Worm (Caenorhabditis elegans) whole organism, early embryonic: ENCODE measurements around the gene calu-1.

Source experiments
- B0310.2 ChIP-seq: sonication (generic microtip); optimal IDR thresholded peaks from 2 replicates; lab custom pipeline; 2016; ENCODE audit warnings: mild to moderate bottlenecking, missing genetic modification characterization, missing compliant biosample characterization
- F13C5.2 ChIP-seq: sonication (generic microtip); optimal IDR thresholded peaks from 2 replicates; lab custom pipeline; 2017; ENCODE audit warnings: mild to moderate bottlenecking, missing genetic modification characterization, inconsistent platforms, missing compliant biosample characterization
- aly-1 ChIP-seq: sonication (generic microtip); optimal IDR thresholded peaks from 2 replicates; lab custom pipeline; 2016; ENCODE audit warnings: missing genetic modification characterization, missing compliant biosample characterization
- ama-1 ChIP-seq: fragments of 150-350 bp; optimal IDR thresholded peaks from 2 replicates; lab custom pipeline; 2014
- ceh-13 ChIP-seq: fragments of 200-800 bp; sonication (Bioruptor generic); optimal IDR thresholded peaks from 2 replicates; lab custom pipeline; 2018; ENCODE audit warnings: mild to moderate bottlenecking, missing genetic modification characterization, missing compliant biosample characterization
- ceh-36 ChIP-seq: sonication (generic microtip); optimal IDR thresholded peaks from 2 replicates; lab custom pipeline; 2016; ENCODE audit warnings: missing genetic modification characterization, inconsistent platforms, missing compliant biosample characterization
- ets-7 ChIP-seq: sonication (generic microtip); optimal IDR thresholded peaks from 2 replicates; lab custom pipeline; 2016; ENCODE audit warnings: missing genotype, missing genetic modification characterization, missing compliant biosample characterization
- flt-1 ChIP-seq: fragments of 200-800 bp; sonication (Bioruptor generic); IDR thresholded peaks from 2 replicates; pipeline ENCODE4 v1.3.6; 2022; ENCODE audit warnings: missing genetic modification characterization, missing compliant biosample characterization
- hmbx-1 ChIP-seq: sonication (generic microtip); optimal IDR thresholded peaks from 2 replicates; lab custom pipeline; 2016; ENCODE audit warnings: mild to moderate bottlenecking, missing genetic modification characterization, missing compliant biosample characterization
- hmg-4 ChIP-seq: fragments of 200-800 bp; sonication (Bioruptor generic); optimal IDR thresholded peaks from 2 replicates; lab custom pipeline; 2018; ENCODE audit warnings: mild to moderate bottlenecking, missing genetic modification characterization, missing compliant biosample characterization
- hnd-1 ChIP-seq: sonication (generic microtip); optimal IDR thresholded peaks from 2 replicates; lab custom pipeline; 2016; ENCODE audit warnings: missing genetic modification characterization, missing compliant biosample characterization
- pes-1 ChIP-seq: fragments of 200-800 bp; sonication (Bioruptor generic); IDR thresholded peaks from 2 replicates; pipeline ENCODE4 v1.3.6; 2022; ENCODE audit warnings: missing genetic modification reagents, missing genetic modification characterization, missing compliant biosample characterization
- scrt-1 ChIP-seq: fragments of 200-800 bp; sonication (Bioruptor generic); IDR thresholded peaks from 2 replicates; pipeline ENCODE4 v1.3.6; 2022; ENCODE audit warnings: missing genetic modification characterization, missing compliant biosample characterization
- sea-1 ChIP-seq: fragments of 200-800 bp; sonication (Bioruptor generic); conservative IDR thresholded peaks from 2 replicates; pipeline ENCODE4 v1.3.6; 2022; ENCODE audit warnings: missing genetic modification characterization, missing compliant biosample characterization
- tbx-11 ChIP-seq: fragments of 200-800 bp; sonication (Bioruptor generic); IDR thresholded peaks from 2 replicates; pipeline ENCODE4 v1.3.6; 2022; ENCODE audit warnings: missing genetic modification characterization, missing compliant biosample characterization
- tbx-37 ChIP-seq: fragments of 200-800 bp; sonication (Bioruptor generic); conservative IDR thresholded peaks from 2 replicates; pipeline ENCODE4 v1.3.6; 2022; ENCODE audit warnings: missing genetic modification reagents, missing genetic modification characterization, missing compliant biosample characterization
- tra-4 ChIP-seq: sonication (generic microtip); optimal IDR thresholded peaks from 2 replicates; lab custom pipeline; 2017; ENCODE audit warnings: missing genetic modification characterization, missing compliant biosample characterization

calu-1 gene

DNA sequence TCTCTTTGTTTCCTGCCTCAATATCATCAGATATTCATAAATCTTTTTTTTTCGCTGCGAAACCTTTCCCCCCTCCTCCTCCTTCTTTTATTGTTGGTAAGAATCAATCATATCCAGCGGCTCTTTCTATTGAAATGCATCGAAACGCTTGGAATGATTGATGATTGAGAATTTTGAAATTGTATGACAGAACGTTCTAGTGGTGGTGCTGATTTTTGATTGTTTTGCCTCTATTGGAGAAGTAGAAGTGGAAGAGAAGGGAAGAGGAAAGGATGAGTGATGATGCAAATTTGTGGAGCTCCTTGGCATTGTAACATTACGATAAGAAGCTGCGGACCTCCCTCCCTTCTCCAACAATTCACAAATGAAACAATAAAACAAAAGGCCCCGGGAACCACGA is 5.1 kb downstream of the calu-1 start:
- TF ChIP-seq hnd-1 (tag; lab: Kevin White, UChicago) (no peak), tra-4 (no peak), ets-7 (tag; lab: Kevin White, UChicago) (no peak), hmg-4 (GFP tag; lab: Kevin White, UChicago) (no peak), tbx-37 (GFP tag; lab: Robert Waterston, UW) (no peak), ama-1 (lab: Kevin White, UChicago) (no peak), aly-1 (no peak), B0310.2 (no peak), ceh-13 (no peak), pes-1 (GFP tag; lab: Robert Waterston, UW) (no peak), sea-1 (GFP tag; lab: Robert Waterston, UW) (no peak), flt-1 (no peak), hmbx-1 (no peak), F13C5.2 (tag; lab: Kevin White, UChicago) (no peak), scrt-1 (GFP tag; lab: Robert Waterston, UW) (no peak), ceh-36 (tag; lab: Kevin White, UChicago) (no peak)

DNA sequence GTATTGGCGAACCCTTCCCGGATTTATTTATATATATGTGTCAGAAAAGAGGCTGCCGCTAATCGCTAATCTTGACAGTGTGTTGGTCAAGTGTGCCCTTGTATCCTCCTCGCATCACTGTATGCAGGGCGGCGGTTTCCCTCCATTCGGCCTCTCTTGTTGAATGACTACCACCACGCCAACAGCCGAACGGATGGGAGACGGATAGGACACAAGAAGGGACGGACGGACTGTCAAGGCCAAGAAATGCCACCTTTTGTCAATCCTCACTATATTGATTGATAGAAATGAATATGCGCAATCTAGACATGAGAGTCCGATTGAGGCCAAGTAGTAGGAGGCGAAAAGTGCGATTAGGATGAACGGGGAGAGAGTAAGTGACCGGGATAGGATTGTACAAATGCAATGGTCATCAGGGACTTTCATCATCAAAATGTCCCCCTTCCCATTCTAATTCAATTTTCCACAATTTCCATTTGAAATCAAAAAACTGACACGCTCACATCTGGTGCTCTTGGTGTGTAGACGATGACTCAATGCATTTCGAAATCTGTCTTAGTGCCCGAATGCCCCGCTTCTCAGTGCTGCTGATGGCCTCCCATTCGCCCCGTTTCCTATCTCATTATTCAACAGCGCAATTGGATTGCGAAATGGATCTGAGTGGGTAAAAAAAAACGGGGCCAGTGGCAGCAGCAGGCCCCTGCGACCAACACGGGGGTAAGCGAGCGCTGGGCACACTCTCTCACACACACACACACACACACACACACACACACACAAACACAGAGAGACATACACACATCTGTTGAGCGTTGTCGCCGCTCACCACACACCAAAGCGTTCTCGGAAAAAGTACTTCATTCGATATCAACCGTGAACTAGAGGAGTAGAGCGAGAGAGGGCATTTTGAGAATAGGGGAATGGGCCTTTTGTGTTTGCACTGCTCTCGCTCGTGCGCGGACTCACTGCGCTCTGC is 8.7 kb downstream of the calu-1 start:
- TF ChIP-seq B0310.2 (no peak), ama-1 (lab: Kevin White, UChicago) (peak; percentile 13), pes-1 (GFP tag; lab: Robert Waterston, UW) (peak; percentile 34; the same call in 1 of the 2 replicates), tbx-37 (GFP tag; lab: Robert Waterston, UW) (no peak), flt-1 (no peak), sea-1 (GFP tag; lab: Robert Waterston, UW) (peak; percentile 57; the same call in 1 of the 2 replicates), hmg-4 (GFP tag; lab: Kevin White, UChicago) (peak; percentile 22), tbx-11 (no peak), scrt-1 (GFP tag; lab: Robert Waterston, UW) (0 out of 2 replicates have a peak, but pooled peaks have one; percentile 9), aly-1 (no peak), ceh-13 (no peak), F13C5.2 (tag; lab: Kevin White, UChicago) (no peak), hmbx-1 (no peak), hnd-1 (tag; lab: Kevin White, UChicago) (no peak), tra-4 (no peak)

DNA sequence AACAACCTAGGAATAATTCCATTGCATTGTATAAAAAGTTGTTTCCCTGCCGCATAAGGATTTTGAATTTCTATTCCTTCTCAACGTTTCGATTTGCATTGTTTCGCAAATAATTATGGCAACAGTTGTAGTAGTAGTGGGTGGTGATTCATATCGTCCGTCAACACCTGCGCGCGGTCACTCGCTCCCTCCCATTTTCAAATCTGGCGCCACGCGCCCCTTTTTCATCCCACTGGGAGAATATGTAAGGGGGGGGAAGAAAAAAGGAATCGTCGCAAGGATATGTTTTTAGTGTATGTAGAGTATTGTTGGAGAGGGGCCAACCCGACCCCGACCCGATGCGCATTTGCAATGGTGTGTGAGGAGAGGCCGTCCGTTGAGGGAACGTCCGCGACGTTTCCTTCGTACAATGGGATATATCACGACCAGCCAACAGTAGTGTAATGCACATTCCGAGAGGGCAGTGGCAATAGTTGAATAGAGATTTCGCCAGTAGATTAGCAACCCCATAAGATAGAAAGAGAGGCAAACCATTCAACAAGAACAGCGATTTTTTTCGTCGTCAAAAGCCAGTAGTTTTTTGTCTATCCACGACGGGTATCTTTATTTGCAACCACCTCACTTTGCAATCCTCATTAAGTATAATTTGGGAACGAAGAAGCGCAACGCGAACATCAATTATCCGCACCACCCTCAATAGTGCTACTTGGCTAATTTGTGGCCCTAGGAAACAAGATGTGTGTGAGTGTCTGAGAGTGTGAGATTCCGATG is 9.6 kb downstream of the calu-1 start:
- peak; percentile 69 for TF ChIP-seq pes-1 (GFP tag; lab: Robert Waterston, UW)
- peak; percentile 74 for TF ChIP-seq scrt-1 (GFP tag; lab: Robert Waterston, UW)
- TF ChIP-seq B0310.2, result peak; percentile 81
- TF ChIP-seq tbx-37 (GFP tag; lab: Robert Waterston, UW), result no peak; the same call in 1 of the 2 replicates
- TF ChIP-seq hmg-4 (GFP tag; lab: Kevin White, UChicago), result peak; percentile 4
- no peak for TF ChIP-seq ama-1 (lab: Kevin White, UChicago)
- TF ChIP-seq flt-1, result peak; percentile 58; the same call in 1 of the 2 replicates
- peak; percentile 75; the same call in 1 of the 2 replicates for TF ChIP-seq tbx-11
- TF ChIP-seq sea-1 (GFP tag; lab: Robert Waterston, UW), result peak; percentile 31; the same call in 1 of the 2 replicates

DNA sequence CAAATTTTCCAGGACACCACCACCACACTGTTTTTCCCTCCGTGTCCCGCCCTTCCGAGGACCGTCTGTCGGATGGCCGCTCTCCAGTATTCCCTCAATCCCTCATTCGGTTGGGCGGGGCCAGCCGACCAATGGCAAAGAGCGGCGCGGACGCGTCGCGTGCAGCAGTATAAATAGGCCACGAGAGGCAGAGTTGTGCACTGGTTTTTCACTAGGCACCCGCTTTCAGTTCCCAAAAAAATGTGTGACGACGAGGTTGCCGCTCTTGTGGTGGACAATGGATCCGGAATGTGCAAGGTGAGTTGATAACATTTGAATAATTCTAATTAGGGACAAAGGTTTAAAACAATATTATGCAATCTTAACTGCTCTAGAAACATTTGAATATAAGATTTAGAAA is 10.3 kb downstream of the calu-1 start, which contains the start of gene act-4:
act-4 (plus strand) TSS at position 200 of the 400 bp plus-strand sequence.
- TF ChIP-seq hmg-4 (GFP tag; lab: Kevin White, UChicago), result peak; percentile 23
- no peak for TF ChIP-seq ama-1 (lab: Kevin White, UChicago)
- TF ChIP-seq tbx-11, result 0 out of 2 replicates have a peak, but pooled peaks have one; percentile 17
- no peak for TF ChIP-seq ceh-36 (tag; lab: Kevin White, UChicago)

DNA sequence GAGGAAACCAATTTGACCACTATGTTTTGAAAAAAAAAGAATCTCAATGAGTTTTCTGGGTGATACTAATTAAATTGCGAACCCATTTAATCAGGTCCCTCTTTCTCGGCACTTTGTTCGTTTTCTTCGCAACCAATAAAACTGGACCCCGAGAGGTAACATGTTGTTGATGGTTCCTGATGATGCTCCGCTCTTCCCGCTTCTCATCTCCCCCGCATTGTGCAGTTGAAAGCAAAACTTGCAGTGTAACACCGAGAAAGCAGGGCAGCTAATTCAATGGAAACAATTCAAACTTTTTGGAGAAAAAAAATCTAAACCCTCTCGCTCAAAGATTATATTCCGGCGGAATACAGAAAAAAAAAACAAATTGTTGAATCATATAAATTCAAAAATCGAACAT is 11.3 kb downstream of the calu-1 start:
- TF ChIP-seq sea-1 (GFP tag; lab: Robert Waterston, UW) (0 out of 2 replicates have a peak, but pooled peaks have one; percentile 31), tra-4 (no peak)

DNA sequence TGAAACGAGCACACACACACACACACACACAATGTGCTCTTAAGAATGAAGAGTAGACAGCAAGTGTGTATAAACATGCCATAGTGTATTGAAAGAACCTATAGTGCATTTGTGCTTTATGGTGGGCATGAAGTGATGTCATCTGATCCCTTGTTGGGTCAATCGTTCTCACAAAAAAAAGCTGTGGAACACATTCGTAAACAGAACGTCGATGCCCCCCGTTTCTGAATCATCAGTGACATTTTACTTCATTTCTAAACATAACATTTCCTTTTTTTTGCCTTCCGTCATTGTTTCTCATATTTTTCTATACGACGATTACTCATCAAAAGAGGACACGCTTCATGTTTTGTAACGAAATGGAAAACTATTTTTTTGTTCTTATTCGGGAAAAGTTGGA is 11.7 kb downstream of the calu-1 start:
- no peak for TF ChIP-seq ama-1 (lab: Kevin White, UChicago)
- TF ChIP-seq B0310.2, result no peak
- TF ChIP-seq F13C5.2 (tag; lab: Kevin White, UChicago), result no peak
- no peak for TF ChIP-seq sea-1 (GFP tag; lab: Robert Waterston, UW)
- TF ChIP-seq hmbx-1, result no peak

DNA sequence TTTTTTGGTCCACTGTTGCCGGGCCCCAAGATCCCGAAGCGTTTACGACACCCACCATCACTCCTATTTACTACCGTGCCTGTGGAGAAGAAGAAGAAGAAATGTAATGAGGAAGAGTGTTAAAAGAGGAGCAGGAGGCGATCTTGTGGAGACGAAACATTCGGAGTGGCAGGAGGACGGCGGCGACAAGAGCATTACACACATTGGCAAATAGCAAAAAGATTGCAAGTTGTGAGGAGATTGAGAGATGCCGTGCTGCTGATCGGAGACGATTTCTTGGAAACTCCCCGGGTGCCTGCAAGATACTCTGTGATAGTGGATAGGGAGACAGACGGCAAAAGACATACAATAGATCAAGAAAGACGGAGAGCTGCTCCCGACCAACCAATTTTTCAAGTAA is 13.5 kb downstream of the calu-1 start, which contains the start of gene M03F4.4:
M03F4.4 (minus strand) TSS at position 160 of the 400 bp plus-strand sequence.
- TF ChIP-seq hmg-4 (GFP tag; lab: Kevin White, UChicago) (peak; percentile 1), ets-7 (tag; lab: Kevin White, UChicago) (no peak)
